Fruit fly (Drosophila melanogaster): ENCODE measurements around the gene hry.
A peak's percentile ranks its signal among the peaks of the same experiment; 100 is the strongest.

The hry gene

DNA sequence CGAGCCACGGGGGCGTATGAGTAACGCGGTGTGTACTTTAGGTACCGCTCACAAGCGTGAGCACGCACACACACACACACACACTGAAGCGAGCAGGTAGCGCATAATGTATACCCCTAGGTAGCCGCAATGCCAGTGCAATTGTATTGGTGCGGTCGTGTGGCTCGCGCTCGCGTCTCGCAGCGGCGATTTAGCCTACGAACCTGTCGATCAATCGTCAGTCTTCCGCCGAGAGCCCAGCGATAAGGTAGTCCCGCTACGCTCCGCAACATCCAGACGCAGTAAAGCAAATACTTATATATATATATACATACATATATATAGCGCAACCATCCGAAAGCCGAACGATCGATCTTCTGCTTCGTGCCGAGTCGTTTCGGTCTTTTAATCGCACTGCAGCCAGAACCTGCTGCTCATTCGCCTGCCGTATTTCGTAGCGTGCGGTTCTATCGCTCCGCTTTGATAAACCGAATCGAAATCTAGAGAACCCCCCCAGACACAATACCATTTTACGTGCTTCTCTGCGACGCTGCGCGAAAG is at the start of gene hry:
TSS of gene hry (plus strand) at position 215 of the 540 bp plus-strand sequence.
- TF ChIP-seq tj (GFP tag; optimal IDR thresholded peaks at IDR 0.05) (peak; percentile 72), ovo (GFP tag; optimal IDR thresholded peaks at IDR 0.05) (peak; percentile 9), bab1 (GFP tag; optimal IDR thresholded peaks at IDR 0.05) (peak; percentile 94), CG12768 (GFP tag; optimal IDR thresholded peaks at IDR 0.05) (peak; percentile 64), CG1620 (GFP tag; optimal IDR thresholded peaks at IDR 0.05) (peak; percentile 33), pad (GFP tag; optimal IDR thresholded peaks at IDR 0.05) (peak; percentile 59), Hr96 (GFP tag; optimal IDR thresholded peaks at IDR 0.05) (peak; percentile 18), kay (GFP tag; ENCODE audit: borderline replicate concordance) (peak; percentile 99), CG7045 (GFP tag; optimal IDR thresholded peaks at IDR 0.05) (peak; percentile 37), cic (GFP tag; optimal IDR thresholded peaks at IDR 0.05) (peak; percentile 85), CG5204 (GFP tag; optimal IDR thresholded peaks at IDR 0.05) (no peak), CG7101 (tag; optimal IDR thresholded peaks at IDR 0.05) (peak; percentile 67), CG11617 (GFP tag; optimal IDR thresholded peaks at IDR 0.05) (peak; percentile 71), cnc (optimal IDR thresholded peaks at IDR 0.05) (peak in 1 of 2 experiments; percentile 38), CG33017 (tag; optimal IDR thresholded peaks at IDR 0.05) (peak; percentile 59), toe (GFP tag; optimal IDR thresholded peaks at IDR 0.05) (peak; percentile 67), Crg-1 (GFP tag; optimal IDR thresholded peaks at IDR 0.05) (no peak), CG14711 (tag; optimal IDR thresholded peaks at IDR 0.05) (peak; percentile 58), Clk (GFP tag; optimal IDR thresholded peaks at IDR 0.05) (peak; percentile 20), Mnt (GFP tag; optimal IDR thresholded peaks at IDR 0.05) (peak; percentile 64)

DNA sequence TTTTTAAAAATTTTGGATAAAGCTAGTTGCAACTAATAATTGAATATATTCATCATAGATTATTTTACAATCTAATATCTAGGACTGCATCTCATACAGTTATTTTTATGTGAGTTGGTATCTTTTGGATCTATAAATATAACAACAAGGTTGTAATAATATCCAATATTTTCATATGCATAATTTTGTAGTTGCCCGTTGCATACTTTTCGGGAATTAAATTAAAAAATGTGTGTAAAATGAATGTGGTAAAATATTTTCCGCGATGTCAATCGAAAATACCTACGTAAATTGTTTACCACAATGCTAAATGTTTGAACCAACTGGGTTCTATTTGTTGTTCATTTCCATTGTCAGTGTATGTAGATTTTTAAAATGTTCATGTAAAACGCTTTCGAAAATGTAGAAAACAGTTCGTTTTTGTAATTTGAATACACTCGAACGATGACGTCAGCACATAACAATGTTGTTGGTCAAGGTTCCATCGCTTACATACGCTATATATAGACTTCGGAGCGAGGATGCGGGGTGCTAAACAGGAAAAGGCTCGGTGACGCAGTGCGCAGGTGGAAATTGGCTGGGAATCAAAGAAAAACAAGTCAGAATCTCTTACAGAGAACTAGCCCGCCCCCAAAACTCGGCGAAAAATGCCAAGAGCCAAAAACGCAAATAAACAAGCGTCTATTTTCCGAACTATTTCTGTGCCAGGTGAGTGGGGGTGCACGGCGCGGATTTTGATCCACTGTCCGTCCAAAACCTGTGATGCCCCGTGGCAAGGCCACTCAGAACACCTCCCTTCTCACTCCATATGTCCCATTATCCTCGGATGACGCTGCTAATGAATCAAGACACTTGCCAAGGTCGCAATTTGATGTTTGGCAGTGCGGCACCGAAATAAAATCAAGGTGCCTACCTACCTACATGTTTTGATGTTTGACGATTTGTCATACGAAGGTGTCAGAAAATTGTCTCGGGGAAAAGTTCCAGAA is 47.4 kb upstream of the hry start:
- TF ChIP-seq CG7101 (tag; optimal IDR thresholded peaks at IDR 0.05) (peak; percentile 33), CG11617 (GFP tag; optimal IDR thresholded peaks at IDR 0.05) (peak; percentile 80), CG5204 (GFP tag; optimal IDR thresholded peaks at IDR 0.05) (peak; percentile 11), CG14711 (tag; optimal IDR thresholded peaks at IDR 0.05) (no peak), Mnt (GFP tag; optimal IDR thresholded peaks at IDR 0.05) (peak; percentile 43), kay (GFP tag; ENCODE audit: borderline replicate concordance) (peak; percentile 60), bab1 (GFP tag; optimal IDR thresholded peaks at IDR 0.05) (no peak), tj (GFP tag; optimal IDR thresholded peaks at IDR 0.05) (no peak), Hr96 (GFP tag; optimal IDR thresholded peaks at IDR 0.05) (peak; percentile 37)

DNA sequence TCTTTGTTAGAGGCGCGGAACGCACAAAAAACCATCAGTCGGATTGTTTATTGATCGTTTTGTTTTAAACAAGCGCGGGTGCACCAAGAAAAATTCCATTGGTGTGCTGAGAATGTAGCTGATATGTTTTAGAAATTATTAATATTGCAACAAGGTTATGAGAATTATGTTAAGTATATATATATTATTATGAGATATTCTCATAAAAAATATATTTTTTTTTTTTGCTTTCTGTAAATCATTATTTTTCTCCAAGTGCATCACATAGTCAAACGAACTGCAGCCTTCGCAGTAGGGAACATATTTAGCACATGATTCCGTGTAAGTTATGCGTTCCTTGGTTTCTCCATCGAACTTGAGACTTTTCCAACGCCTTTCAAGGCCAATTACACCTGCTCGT is 46.6 kb upstream of the hry start:
- TF ChIP-seq kay (GFP tag; ENCODE audit: borderline replicate concordance) (no peak), tj (GFP tag; optimal IDR thresholded peaks at IDR 0.05) (no peak), ovo (GFP tag; optimal IDR thresholded peaks at IDR 0.05) (no peak), bab1 (GFP tag; optimal IDR thresholded peaks at IDR 0.05) (no peak), CG33017 (tag; optimal IDR thresholded peaks at IDR 0.05) (no peak), Crg-1 (GFP tag; optimal IDR thresholded peaks at IDR 0.05) (no peak), CG5204 (GFP tag; optimal IDR thresholded peaks at IDR 0.05) (no peak), Mnt (GFP tag; optimal IDR thresholded peaks at IDR 0.05) (no peak), Clk (GFP tag; optimal IDR thresholded peaks at IDR 0.05) (no peak), CG7045 (GFP tag; optimal IDR thresholded peaks at IDR 0.05) (no peak), pad (GFP tag; optimal IDR thresholded peaks at IDR 0.05) (no peak), CG11617 (GFP tag; optimal IDR thresholded peaks at IDR 0.05) (no peak)

DNA sequence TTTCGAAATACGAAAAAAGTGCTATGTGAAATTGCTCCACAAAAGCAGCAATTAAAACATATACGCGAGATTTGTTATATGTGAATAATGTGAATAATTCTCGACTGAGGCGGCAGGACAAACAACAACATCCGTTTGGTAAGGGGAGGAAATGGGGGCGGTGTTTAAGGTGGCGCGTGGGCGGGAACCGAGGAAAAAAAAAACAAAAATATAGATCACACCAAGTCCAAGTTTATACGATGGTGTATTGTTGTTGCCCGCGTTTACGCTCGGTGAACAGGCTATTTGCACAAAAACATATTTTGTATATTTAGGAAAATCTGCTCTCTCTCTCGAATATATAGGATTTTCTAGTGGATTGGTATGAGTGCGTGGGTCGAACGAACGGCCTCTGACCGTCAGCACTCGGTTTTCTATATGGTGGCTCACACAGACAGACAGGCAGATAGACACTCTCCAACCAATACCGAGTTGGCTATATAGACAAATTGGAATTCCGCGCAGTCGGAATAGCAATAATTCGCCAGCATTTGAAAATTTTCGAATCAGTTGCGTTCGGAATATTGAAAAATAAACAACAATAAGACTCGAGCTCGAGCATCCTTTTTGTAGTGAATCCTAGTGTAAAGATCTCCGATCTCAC is 45.7 kb upstream of the hry start:
- TF ChIP-seq kay (GFP tag; ENCODE audit: borderline replicate concordance): peak; percentile 38
- no peak for TF ChIP-seq CG12768 (GFP tag; optimal IDR thresholded peaks at IDR 0.05)

DNA sequence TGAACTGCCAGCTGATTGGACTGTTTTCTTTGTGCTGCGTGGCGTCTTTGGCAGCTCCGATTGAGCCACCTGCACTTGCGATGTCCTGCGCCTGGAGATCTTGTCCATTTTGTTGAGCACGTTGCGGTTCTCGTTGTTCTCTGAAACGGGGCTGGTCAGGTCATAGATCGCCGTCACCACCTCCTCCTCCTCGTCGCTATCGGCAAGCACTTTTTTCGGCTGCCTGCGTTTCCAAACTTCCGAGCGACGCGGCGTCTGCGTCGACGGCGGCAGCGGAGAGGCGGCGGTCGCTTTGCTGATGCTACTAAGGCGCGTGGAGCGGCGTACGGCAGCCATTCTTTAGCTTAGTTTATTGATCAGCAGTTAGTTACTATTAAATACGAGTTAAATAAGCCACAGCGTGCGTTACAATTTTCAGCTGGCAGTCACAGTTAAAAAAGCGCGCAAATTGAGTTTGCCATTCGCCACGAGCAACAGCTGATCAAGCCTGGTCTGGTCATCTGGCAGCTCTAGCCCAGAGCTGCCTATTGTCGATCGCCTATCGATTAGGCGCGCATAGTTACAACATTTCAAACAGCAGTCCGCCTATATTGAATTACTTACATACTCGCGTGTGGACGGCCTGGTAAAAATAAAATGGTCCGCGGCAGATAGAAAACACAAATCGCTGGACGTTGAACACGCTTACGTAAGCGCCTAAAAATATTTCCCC is 41.8 kb upstream of the hry start, which contains the start of gene Cdc6:
TSS of gene Cdc6 (minus strand) at position 456 of the 712 bp plus-strand sequence.
- TF ChIP-seq cnc (optimal IDR thresholded peaks at IDR 0.05): no peak
- peak; percentile 24 for TF ChIP-seq bab1 (GFP tag; optimal IDR thresholded peaks at IDR 0.05)

DNA sequence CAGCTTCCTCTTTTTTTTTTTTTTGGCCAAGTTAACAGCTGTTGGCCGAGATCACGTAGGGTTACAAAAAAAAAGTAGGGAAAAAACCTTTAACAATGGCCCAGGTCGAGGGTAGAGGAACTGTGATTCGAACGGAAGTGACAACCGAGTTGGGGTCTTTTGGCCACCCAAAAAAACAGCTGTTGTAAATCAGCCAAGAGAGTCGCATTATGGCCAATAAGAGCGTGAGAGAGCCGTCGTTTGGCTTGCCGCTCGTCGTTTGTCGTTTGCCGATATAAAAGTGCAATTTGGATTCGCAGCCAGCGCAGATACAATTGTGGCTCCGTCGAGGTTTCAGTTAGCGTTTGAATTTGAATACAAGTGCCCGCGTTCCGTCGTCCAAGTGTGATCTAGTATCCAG is 35.4 kb upstream of the hry start, which contains the start of gene Cpr66D:
TSS of gene Cpr66D (plus strand) at position 301 of the 400 bp plus-strand sequence.
- TF ChIP-seq bab1 (GFP tag; optimal IDR thresholded peaks at IDR 0.05) (no peak), CG12768 (GFP tag; optimal IDR thresholded peaks at IDR 0.05) (no peak), CG11617 (GFP tag; optimal IDR thresholded peaks at IDR 0.05) (no peak), CG33017 (tag; optimal IDR thresholded peaks at IDR 0.05) (no peak), toe (GFP tag; optimal IDR thresholded peaks at IDR 0.05) (no peak), CG1620 (GFP tag; optimal IDR thresholded peaks at IDR 0.05) (no peak), CG7045 (GFP tag; optimal IDR thresholded peaks at IDR 0.05) (no peak), tj (GFP tag; optimal IDR thresholded peaks at IDR 0.05) (no peak), Mnt (GFP tag; optimal IDR thresholded peaks at IDR 0.05) (no peak), CG14711 (tag; optimal IDR thresholded peaks at IDR 0.05) (no peak), Crg-1 (GFP tag; optimal IDR thresholded peaks at IDR 0.05) (no peak)
